Fruit fly (Drosophila melanogaster) whole organism, embryonic: ENCODE measurements around the gene CG3902.

Experiments used
- CG10209 ChIP-seq: fragments of 200-800 bp; sonication (Bioruptor generic); optimal IDR thresholded peaks from 3 replicates; lab custom pipeline; 2017; ENCODE audit warnings: missing biosample characterization, mild to moderate bottlenecking, missing genetic modification characterization, missing genetic modification reagents
- CG12104 ChIP-seq: fragments of 200-800 bp; sonication (Bioruptor generic); optimal IDR thresholded peaks from 3 replicates; lab custom pipeline; 2016; ENCODE audit warnings: missing biosample characterization, missing genetic modification characterization
- CG12659 ChIP-seq: fragments of 200-800 bp; sonication (Bioruptor generic); optimal IDR thresholded peaks from 3 replicates; lab custom pipeline; 2017; ENCODE audit warnings: mild to moderate bottlenecking, missing biosample characterization, missing genetic modification reagents, missing genetic modification characterization
- CG12942 ChIP-seq: fragments of 200-800 bp; sonication (Bioruptor generic); optimal IDR thresholded peaks from 3 replicates; lab custom pipeline; 2016; ENCODE audit warnings: missing biosample characterization, missing genetic modification characterization
- CG14710 ChIP-seq: fragments of 200-800 bp; sonication (Bioruptor generic); optimal IDR thresholded peaks from 3 replicates; lab custom pipeline; 2019; ENCODE audit warnings: missing biosample characterization, mild to moderate bottlenecking, missing genetic modification characterization, moderate library complexity
- CG16779 ChIP-seq: fragments of 200-800 bp; sonication (Bioruptor generic); IDR thresholded peaks from 2 replicates; pipeline ENCODE4 v1.3.6; 2022; ENCODE audit warnings: missing biosample characterization, missing genetic modification characterization
- CG18011 ChIP-seq: fragments of 200-800 bp; sonication (Bioruptor generic); optimal IDR thresholded peaks from 2 replicates; lab custom pipeline; 2017; ENCODE audit warnings: missing biosample characterization, missing genetic modification characterization, mild to moderate bottlenecking, moderate library complexity, missing genotype
- CG18619 ChIP-seq: fragments of 200-800 bp; sonication (Bioruptor generic); optimal IDR thresholded peaks from 3 replicates; lab custom pipeline; 2017; ENCODE audit warnings: missing biosample characterization, mild to moderate bottlenecking, missing genetic modification characterization
- CG2116 ChIP-seq: fragments of 200-800 bp; sonication (Bioruptor generic); optimal IDR thresholded peaks from 3 replicates; lab custom pipeline; 2018; ENCODE audit warnings: missing biosample characterization, mild to moderate bottlenecking, missing genetic modification characterization
- CG2120 ChIP-seq: fragments of 200-800 bp; sonication (Bioruptor generic); optimal IDR thresholded peaks from 3 replicates; lab custom pipeline; 2016; ENCODE audit warnings: missing biosample characterization, missing genetic modification characterization
- CG2678 ChIP-seq: fragments of 200-800 bp; sonication (Bioruptor generic); optimal IDR thresholded peaks from 3 replicates; lab custom pipeline; 2019; ENCODE audit warnings: missing biosample characterization, mild to moderate bottlenecking, missing genetic modification characterization, moderate library complexity
- CG31224 ChIP-seq: fragments of 200-800 bp; sonication (Bioruptor generic); IDR thresholded peaks from 2 replicates; pipeline ENCODE4 v1.3.6; 2022; ENCODE audit warnings: missing biosample characterization, missing genetic modification characterization
- CG4820 ChIP-seq: fragments of 200-800 bp; sonication (Bioruptor generic); optimal IDR thresholded peaks from 3 replicates; lab custom pipeline; 2016; ENCODE audit warnings: missing biosample characterization, missing genetic modification characterization
- CG8089 ChIP-seq: fragments of 200-800 bp; sonication (Bioruptor generic); optimal IDR thresholded peaks from 3 replicates; lab custom pipeline; 2016; ENCODE audit warnings: missing biosample characterization, missing genetic modification characterization
- CG8478 ChIP-seq: fragments of >200 bp; optimal IDR thresholded peaks from 2 replicates; lab custom pipeline; 2018
- CG9437 ChIP-seq: fragments of 200-800 bp; sonication (Bioruptor generic); optimal IDR thresholded peaks from 2 replicates; lab custom pipeline; 2018; ENCODE audit warnings: missing biosample characterization, mild to moderate bottlenecking, missing genetic modification characterization
- CrebB ChIP-seq: fragments of 200-800 bp; sonication (Bioruptor generic); optimal IDR thresholded peaks from 3 replicates; lab custom pipeline; 2018; ENCODE audit warnings: missing biosample characterization, mild to moderate bottlenecking, missing genetic modification characterization
- Dip3 ChIP-seq: fragments of 200-800 bp; sonication (Bioruptor generic); optimal IDR thresholded peaks from 3 replicates; lab custom pipeline; 2016; ENCODE audit warnings: missing biosample characterization, missing genetic modification characterization
- E2f2 ChIP-seq: fragments of 200-800 bp; sonication (Bioruptor generic); IDR thresholded peaks from 2 replicates; pipeline ENCODE4 v1.3.6; 2022; ENCODE audit warnings: missing biosample characterization, missing genetic modification characterization
- ERR ChIP-seq: fragments of 200-800 bp; sonication (Bioruptor generic); optimal IDR thresholded peaks from 2 replicates; lab custom pipeline; 2016; ENCODE audit warnings: missing biosample characterization, missing genetic modification characterization
- Ets65A ChIP-seq: fragments of 200-800 bp; sonication (Bioruptor generic); peaks from one replicate; lab custom pipeline; 2016; ENCODE audit warnings: missing biosample characterization, missing genetic modification characterization
- Fer1 ChIP-seq: fragments of 200-800 bp; sonication (Bioruptor generic); optimal IDR thresholded peaks from 2 replicates; lab custom pipeline; 2017; ENCODE audit warnings: missing biosample characterization, mild to moderate bottlenecking, missing genetic modification characterization
- Xrp1 ChIP-seq: fragments of 200-800 bp; sonication (Bioruptor generic); IDR thresholded peaks from 2 replicates; pipeline ENCODE4 v1.3.6; 2022; ENCODE audit warnings: missing biosample characterization, missing genetic modification characterization
- btn ChIP-seq: fragments of 200-800 bp; sonication (Bioruptor generic); optimal IDR thresholded peaks from 2 replicates; lab custom pipeline; 2016; ENCODE audit warnings: missing biosample characterization, missing genetic modification characterization
- cato ChIP-seq: fragments of 200-800 bp; sonication (Bioruptor generic); optimal IDR thresholded peaks from 2 replicates; lab custom pipeline; 2016; ENCODE audit warnings: missing biosample characterization, missing genetic modification characterization, borderline replicate concordance
- crp ChIP-seq, 2 experiments: fragments of 200-800 bp; sonication (Bioruptor generic); optimal IDR thresholded peaks; 2 replicates in 1 of 2; 3 replicates in 1 of 2; lab custom pipeline; 2017; ENCODE audit warnings: missing biosample characterization in 2 of 2, missing genetic modification characterization in 2 of 2, mild to moderate bottlenecking in 1 of 2, moderate library complexity in 1 of 2
- dmrt99B ChIP-seq: fragments of 200-800 bp; sonication (Bioruptor generic); optimal IDR thresholded peaks from 2 replicates; lab custom pipeline; 2018; ENCODE audit warnings: missing biosample characterization, mild to moderate bottlenecking, missing genetic modification characterization, moderate library complexity
- exex ChIP-seq: fragments of 200-800 bp; sonication (Bioruptor generic); optimal IDR thresholded peaks from 4 replicates; lab custom pipeline; 2018; ENCODE audit warnings: missing biosample characterization, mild to moderate bottlenecking, missing genetic modification characterization, moderate library complexity
- eyg ChIP-seq: fragments of 200-800 bp; sonication (Bioruptor generic); optimal IDR thresholded peaks from 3 replicates; lab custom pipeline; 2016; ENCODE audit warnings: missing biosample characterization, missing genetic modification characterization
- fd3F ChIP-seq: fragments of 200-800 bp; sonication (Bioruptor generic); optimal IDR thresholded peaks from 2 replicates; lab custom pipeline; 2018; ENCODE audit warnings: missing biosample characterization, mild to moderate bottlenecking, missing genetic modification characterization, moderate library complexity
- gem ChIP-seq: fragments of 200-800 bp; sonication (Bioruptor generic); optimal IDR thresholded peaks from 2 replicates; lab custom pipeline; 2019; ENCODE audit warnings: missing biosample characterization, mild to moderate bottlenecking, missing genetic modification characterization, moderate library complexity
- gfzf ChIP-seq: fragments of 200-800 bp; sonication (Bioruptor generic); optimal IDR thresholded peaks from 2 replicates; lab custom pipeline; 2016; ENCODE audit warnings: missing biosample characterization, mild to moderate bottlenecking, missing genetic modification characterization, moderate library complexity
- hbn ChIP-seq: fragments of 200-800 bp; sonication (Bioruptor generic); IDR thresholded peaks from 2 replicates; pipeline ENCODE4 v1.3.6; 2022; ENCODE audit warnings: missing biosample characterization, missing genetic modification characterization; ENCODE audit not compliant: partially characterized antibody
- her ChIP-seq: fragments of 200-800 bp; sonication (Bioruptor generic); optimal IDR thresholded peaks from 2 replicates; lab custom pipeline; 2016; ENCODE audit warnings: missing biosample characterization, missing genetic modification characterization
- hkb ChIP-seq, 2 experiments: fragments of 200-800 bp in 1 of 2; fragments of >200 bp in 1 of 2; sonication (Bioruptor generic) in 1 of 2; IDR thresholded peaks in 1 of 2; optimal IDR thresholded peaks in 1 of 2; 2 replicates each; pipeline versions ENCODE4 v1.3.6 to Lab custom; 2017 to 2022; ENCODE audit warnings: missing biosample characterization in 1 of 2, missing genetic modification characterization in 1 of 2
- knrl ChIP-seq: fragments of 200-800 bp; sonication (Bioruptor generic); IDR thresholded peaks from 3 replicates; pipeline ENCODE4 v1.3.6; 2022; ENCODE audit warnings: missing biosample characterization, missing genetic modification characterization; ENCODE audit not compliant: partially characterized antibody
- nerfin-2 ChIP-seq: fragments of 200-800 bp; sonication (Bioruptor generic); IDR thresholded peaks from 2 replicates; pipeline ENCODE4 v1.3.6; 2022; ENCODE audit warnings: missing biosample characterization, missing genetic modification characterization; ENCODE audit not compliant: partially characterized antibody
- nmo ChIP-seq: fragments of 200-800 bp; sonication (Bioruptor generic); optimal IDR thresholded peaks from 2 replicates; lab custom pipeline; 2018; ENCODE audit warnings: missing biosample characterization, mild to moderate bottlenecking, missing genetic modification characterization, moderate library complexity
- pb ChIP-seq: fragments of 200-800 bp; sonication (Bioruptor generic); optimal IDR thresholded peaks from 3 replicates; lab custom pipeline; 2016; ENCODE audit warnings: missing biosample characterization, missing genetic modification characterization
- pho ChIP-seq: fragments of 200-800 bp; sonication (Bioruptor generic); optimal IDR thresholded peaks from 2 replicates; lab custom pipeline; 2016; ENCODE audit warnings: missing biosample characterization, missing genetic modification characterization
- pum ChIP-seq: fragments of 200-800 bp; sonication (Bioruptor generic); optimal IDR thresholded peaks from 2 replicates; lab custom pipeline; 2016; ENCODE audit warnings: missing biosample characterization, missing genetic modification characterization
- slp2 ChIP-seq: fragments of 200-800 bp; sonication (Bioruptor generic); optimal IDR thresholded peaks from 2 replicates; lab custom pipeline; 2016; ENCODE audit warnings: missing biosample characterization, missing genetic modification characterization
- tap ChIP-seq: fragments of 200-800 bp; optimal IDR thresholded peaks from 3 replicates; lab custom pipeline; 2019; ENCODE audit warnings: missing biosample characterization, mild to moderate bottlenecking, missing genetic modification characterization, moderate library complexity
- tna ChIP-seq: fragments of 200-800 bp; sonication (Bioruptor generic); IDR thresholded peaks from 2 replicates; pipeline ENCODE4 v1.3.6; 2022; ENCODE audit warnings: missing biosample characterization, missing genetic modification characterization; ENCODE audit not compliant: partially characterized antibody
- trem ChIP-seq: fragments of 200-800 bp; optimal IDR thresholded peaks from 3 replicates; lab custom pipeline; 2019; ENCODE audit warnings: missing biosample characterization, mild to moderate bottlenecking, missing genetic modification characterization, moderate library complexity
- tup ChIP-seq: fragments of 200-800 bp; sonication (Bioruptor generic); optimal IDR thresholded peaks from 2 replicates; lab custom pipeline; 2016; ENCODE audit warnings: missing biosample characterization, mild to moderate bottlenecking, missing genetic modification characterization, moderate library complexity
- unpg ChIP-seq: fragments of 200-800 bp; sonication (Bioruptor generic); optimal IDR thresholded peaks from 3 replicates; lab custom pipeline; 2018; ENCODE audit warnings: missing biosample characterization, mild to moderate bottlenecking, missing genetic modification characterization, moderate library complexity
- zen2 ChIP-seq: fragments of 200-800 bp; sonication (Bioruptor generic); IDR thresholded peaks from 3 replicates; pipeline ENCODE4 v1.3.6; 2022; ENCODE audit warnings: missing biosample characterization, missing genetic modification characterization; ENCODE audit not compliant: partially characterized antibody

Gene CG3902

dm6 chr3L:18867521-18867920 lies 30.6 kb downstream of the CG3902 start, which contains the start of gene Dysb (continued):
- TF ChIP-seq Dip3 (peak; percentile 39), CrebB (peak; percentile 75), knrl (GFP tag; lab: Robert Waterston, UW) (no peak), btn (no peak), tna (GFP tag; lab: Robert Waterston, UW) (no peak), hbn (0 out of 2 replicates have a peak, but pooled peaks have one; percentile 34), her (GFP tag; lab: Kevin White, UChicago) (peak; percentile 21), CG4820 (GFP tag; lab: Kevin White, UChicago) (peak; percentile 63), CG12942 (GFP tag; lab: Kevin White, UChicago) (peak; percentile 73), trem (tag; lab: Kevin White, UChicago) (peak; percentile 72), CG2120 (GFP tag; lab: Kevin White, UChicago) (peak; percentile 88), tap (peak; percentile 90), pb (GFP tag; lab: Kevin White, UChicago) (peak; percentile 4), pum (GFP tag; lab: Kevin White, UChicago) (peak; percentile 40), CG8478 (no peak), zen2 (no peak), CG18011 (GFP tag; lab: Kevin White, UChicago) (peak; percentile 64), cato (GFP tag; lab: Kevin White, UChicago) (peak; percentile 54), CG10209 (GFP tag; lab: Kevin White, UChicago) (peak; percentile 88), crp (GFP tag; optimal IDR thresholded peaks at IDR 0.05; lab: Kevin White, UChicago) (peak; percentile 45 to 85), pho (GFP tag; lab: Kevin White, UChicago) (peak; percentile 61), CG14710 (tag; lab: Kevin White, UChicago) (peak; percentile 85), CG31224 (GFP tag; lab: Robert Waterston, UW) (peak; percentile 84), CG18619 (GFP tag; lab: Kevin White, UChicago) (peak; percentile 84), CG2678 (tag; lab: Kevin White, UChicago) (peak; percentile 90), exex (tag; lab: Kevin White, UChicago) (peak; percentile 57), tup (GFP tag; lab: Kevin White, UChicago) (peak; percentile 53), ERR (GFP tag; lab: Kevin White, UChicago) (no peak)

dm6 chr3L:18865447-18866367 lies 32.4 kb downstream of the CG3902 start, which contains the start of gene CG14074:
CG14074 (plus strand) TSS chr3L:18866225.
- no peak for TF ChIP-seq slp2 (GFP tag; lab: Kevin White, UChicago)
- no peak for TF ChIP-seq cato (GFP tag; lab: Kevin White, UChicago)
- no peak for TF ChIP-seq hkb (optimal IDR thresholded peaks at IDR 0.05; lab: Kevin White, UChicago)
- 0 out of 2 replicates have a peak, but pooled peaks have one; percentile 21 for TF ChIP-seq hkb (GFP tag; IDR thresholded peaks at IDR 0.05; lab: Robert Waterston, UW)
- no peak for TF ChIP-seq CG16779 (GFP tag; lab: Robert Waterston, UW)
- TF ChIP-seq Xrp1 (GFP tag; lab: Robert Waterston, UW) = no peak
- TF ChIP-seq fd3F (GFP tag; lab: Kevin White, UChicago) = no peak
- peak; percentile 72 for TF ChIP-seq CG2116 (GFP tag; lab: Kevin White, UChicago)
- no peak for TF ChIP-seq eyg (GFP tag; lab: Kevin White, UChicago)
- no peak for TF ChIP-seq CG8089 (GFP tag; lab: Kevin White, UChicago)
- peak; percentile 16 for TF ChIP-seq Fer1 (GFP tag; lab: Kevin White, UChicago)
- no peak for TF ChIP-seq CG9437 (GFP tag; lab: Kevin White, UChicago)
- TF ChIP-seq Ets65A (GFP tag; lab: Kevin White, UChicago) = peak; percentile 43
- TF ChIP-seq CG12104 = no peak
- TF ChIP-seq CG12659 (GFP tag; lab: Kevin White, UChicago) = peak; percentile 44
- TF ChIP-seq E2f2 (GFP tag; lab: Robert Waterston, UW) = peak; percentile 84
- TF ChIP-seq nerfin-2 (GFP tag; lab: Robert Waterston, UW) = peak; percentile 64
- no peak for TF ChIP-seq dmrt99B
- TF ChIP-seq gfzf (GFP tag; lab: Kevin White, UChicago) = peak; percentile 62
- TF ChIP-seq unpg (GFP tag; lab: Kevin White, UChicago) = no peak
- no peak for TF ChIP-seq nmo (GFP tag; lab: Kevin White, UChicago)
- TF ChIP-seq gem = no peak
